Fruit fly (Drosophila melanogaster) whole organism, wandering third instar larva: ENCODE measurements around the gene CG7218.

Source experiments
- CG9705 ChIP-seq: fragments of 200-800 bp; sonication (Bioruptor generic); optimal IDR thresholded peaks from 2 replicates; lab custom pipeline; 2018; ENCODE audit warnings: missing biosample characterization, mild to moderate bottlenecking, missing genetic modification characterization
- CrebA ChIP-seq: fragments of 200-800 bp; sonication (Bioruptor generic); optimal IDR thresholded peaks from 2 replicates; lab custom pipeline; 2016; ENCODE audit warnings: missing biosample characterization, mild to moderate bottlenecking, missing genetic modification characterization, borderline replicate concordance
- br ChIP-seq: fragments of 200-800 bp; sonication (Bioruptor generic); optimal IDR thresholded peaks from 2 replicates; lab custom pipeline; 2016; ENCODE audit warnings: missing biosample characterization, missing genetic modification characterization
- jim ChIP-seq: fragments of 175-275, 200-325 bp; sonication (Bioruptor generic); optimal IDR thresholded peaks from 2 replicates; lab custom pipeline; 2016; ENCODE audit warnings: missing biosample characterization, mild to moderate bottlenecking, missing genetic modification characterization

DNA sequence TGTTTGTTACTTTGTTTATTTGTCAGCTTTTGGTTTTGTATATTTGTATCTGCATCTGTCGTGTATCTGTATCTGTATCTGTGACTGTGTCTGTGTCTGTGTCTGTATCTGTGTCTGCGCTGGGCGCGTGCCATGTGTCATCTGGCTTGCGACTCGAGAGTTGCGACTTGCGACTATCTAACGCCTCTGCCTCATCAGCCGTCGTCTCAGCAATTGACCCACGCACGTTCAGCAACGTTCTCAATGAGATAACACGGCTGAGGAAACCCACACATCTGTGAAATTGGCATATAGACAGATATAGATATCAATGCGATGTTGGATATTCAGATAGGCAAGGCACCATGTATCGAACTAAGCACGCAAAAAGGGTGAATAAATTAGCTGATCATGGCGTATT is 45.5 kb downstream of the CG7218 start:
- TF ChIP-seq CG9705 (no peak), jim (GFP tag; lab: Kevin White, UChicago) (no peak), br (GFP tag; lab: Kevin White, UChicago) (no peak), CrebA (GFP tag; lab: Kevin White, UChicago) (no peak)
